Worm (Caenorhabditis elegans): ENCODE measurements around the gene T07A9.12.

The T07A9.12 gene

ce11 chrIV:372146-372789 lies 38.4 kb upstream of the T07A9.12 start (continued):
- TF ChIP-seq pag-3 (tag; optimal IDR thresholded peaks at IDR 0.05; ENCODE audit: borderline replicate concordance, insufficient read depth), result no peak
- peak; percentile 5 for TF ChIP-seq snu-23 (GFP tag; optimal IDR thresholded peaks at IDR 0.05)
- no peak for TF ChIP-seq rnt-1 (tag; optimal IDR thresholded peaks at IDR 0.05)

- TF ChIP-seq rnt-1 (tag; optimal IDR thresholded peaks at IDR 0.05) (no peak), Y116A8C.19 (tag; optimal IDR thresholded peaks at IDR 0.05; ENCODE audit: borderline replicate concordance) (no peak), C34B4.2 (tag; optimal IDR thresholded peaks at IDR 0.05) (no peak), unc-130 (tag; optimal IDR thresholded peaks at IDR 0.05) (no peak), grh-1 (GFP tag; IDR thresholded peaks at IDR 0.05) (no peak), ceh-63 (GFP tag; optimal IDR thresholded peaks at IDR 0.05) (no peak), mab-9 (GFP tag; IDR thresholded peaks at IDR 0.05) (no peak), snpc-4 (tag; optimal IDR thresholded peaks at IDR 0.05) (no peak)
These were observed 36.7 kb upstream of the T07A9.12 start for ce11 chrIV:373963-374362.

ce11 chrIV:375915-376314 lies 34.8 kb upstream of the T07A9.12 start, which contains the start of gene fln-1:
TSS of gene fln-1 (minus strand) at chrIV:376015.
- TF ChIP-seq lin-13 (GFP tag; optimal IDR thresholded peaks at IDR 0.05) (no peak), nhr-28 (tag; optimal IDR thresholded peaks at IDR 0.05) (no peak), nhr-20 (tag; optimal IDR thresholded peaks at IDR 0.05) (no peak), efl-1 (optimal IDR thresholded peaks at IDR 0.05) (no peak), efl-1 (GFP tag; optimal IDR thresholded peaks at IDR 0.05 in 1 of 2) (peak in 1 of 2 experiments; percentile 48), nhr-76 (tag; optimal IDR thresholded peaks at IDR 0.05) (no peak)

- peak; percentile 70 for TF ChIP-seq blmp-1 (tag; optimal IDR thresholded peaks at IDR 0.05)
- no peak for TF ChIP-seq efl-1 (optimal IDR thresholded peaks at IDR 0.05)
- TF ChIP-seq efl-1 (GFP tag; optimal IDR thresholded peaks at IDR 0.05 in 1 of 2), result peak in 1 of 2 experiments; percentile 80
- TF ChIP-seq efl-3 (GFP tag; optimal IDR thresholded peaks at IDR 0.05), result no peak
- no peak for TF ChIP-seq elt-3 (tag; optimal IDR thresholded peaks at IDR 0.05)
These were observed 32.9 kb upstream of the T07A9.12 start for ce11 chrIV:377791-378190.

ce11 chrIV:378367-378766 lies 32.3 kb upstream of the T07A9.12 start:
- TF ChIP-seq jun-1 (tag; optimal IDR thresholded peaks at IDR 0.05) (no peak), efl-1 (optimal IDR thresholded peaks at IDR 0.05) (no peak), efl-1 (GFP tag; optimal IDR thresholded peaks at IDR 0.05 in 1 of 2) (peak in 1 of 2 experiments; percentile 53)

ce11 chrIV:378838-379237 lies 31.8 kb upstream of the T07A9.12 start:
- TF ChIP-seq aly-2 (tag; optimal IDR thresholded peaks at IDR 0.05), result no peak
- peak; percentile 39 for TF ChIP-seq rnt-1 (tag; optimal IDR thresholded peaks at IDR 0.05)
- peak in 1 of 2 experiments; percentile 39 for TF ChIP-seq lsy-2 (tag; optimal IDR thresholded peaks at IDR 0.05)
- TF ChIP-seq nhr-76 (tag; optimal IDR thresholded peaks at IDR 0.05), result no peak
- no peak for TF ChIP-seq Y116A8C.19 (tag; optimal IDR thresholded peaks at IDR 0.05; ENCODE audit: borderline replicate concordance)
- peak; percentile 12 for TF ChIP-seq unc-130 (tag; optimal IDR thresholded peaks at IDR 0.05)
- peak; percentile 34 for TF ChIP-seq nhr-71 (tag; optimal IDR thresholded peaks at IDR 0.05)
- no peak for TF ChIP-seq ceh-8 (GFP tag; optimal IDR thresholded peaks at IDR 0.05)
- peak; percentile 24 for TF ChIP-seq snu-23 (GFP tag; optimal IDR thresholded peaks at IDR 0.05)

- TF ChIP-seq mep-1 (tag; optimal IDR thresholded peaks at IDR 0.05) (no peak), ztf-4 (tag; optimal IDR thresholded peaks at IDR 0.05) (no peak), nhr-28 (tag; optimal IDR thresholded peaks at IDR 0.05) (no peak), efl-3 (GFP tag; optimal IDR thresholded peaks at IDR 0.05) (no peak), dpl-1 (GFP tag; optimal IDR thresholded peaks at IDR 0.05) (peak in 1 of 3 experiments; percentile 37), nhr-11 (tag; optimal IDR thresholded peaks at IDR 0.05) (no peak), fkh-8 (tag; optimal IDR thresholded peaks at IDR 0.05) (no peak), lin-14 (GFP tag; optimal IDR thresholded peaks at IDR 0.05) (no peak), snpc-4 (tag; optimal IDR thresholded peaks at IDR 0.05) (no peak), efl-1 (optimal IDR thresholded peaks at IDR 0.05) (peak; percentile 12 to 53), efl-1 (GFP tag; optimal IDR thresholded peaks at IDR 0.05 in 1 of 2) (peak in 1 of 2 experiments; percentile 54), ces-1 (GFP tag; optimal IDR thresholded peaks at IDR 0.05) (no peak), grh-1 (GFP tag; IDR thresholded peaks at IDR 0.05) (no peak)
These were observed 31.1 kb upstream of the T07A9.12 start for ce11 chrIV:379605-380004.

All from whole organism, L1 larva.